Fruit fly (Drosophila melanogaster): ENCODE measurements around the gene CG16815.
"Not testable (repeated sequence)": the region's sequence is repeated elsewhere in the genome, so short reads cannot be mapped to it uniquely, and the experiment has no call there.

CG16815 gene

dm6 chr2L:13229388-13229882 lies at the start of gene CG16815:
Gene CG16815 (plus strand): TSS chr2L:13229832.
- TF ChIP-seq CG8478 (optimal IDR thresholded peaks at IDR 0.05) (no peak), CTCF (optimal IDR thresholded peaks at IDR 0.05) (no peak)

dm6 chr2L:13182415-13182814 lies 47.2 kb upstream of the CG16815 start, which contains the start of gene Mgat3:
Gene Mgat3 (minus strand): TSS chr2L:13182596.
- no peak for TF ChIP-seq CTCF (optimal IDR thresholded peaks at IDR 0.05)
- no peak for TF ChIP-seq CG8478 (optimal IDR thresholded peaks at IDR 0.05)

dm6 chr2L:13183150-13183549 lies 46.5 kb upstream of the CG16815 start, which contains the start of gene Rsph1:
Gene Rsph1 (plus strand): TSS chr2L:13183450.
- no peak for TF ChIP-seq CTCF (optimal IDR thresholded peaks at IDR 0.05)
- no peak for TF ChIP-seq CG8478 (optimal IDR thresholded peaks at IDR 0.05)

- no peak for TF ChIP-seq CG8478 (optimal IDR thresholded peaks at IDR 0.05)
- no peak for TF ChIP-seq CTCF (optimal IDR thresholded peaks at IDR 0.05)
These were observed 39.1 kb upstream of the CG16815 start for dm6 chr2L:13190534-13190933.

dm6 chr2L:13191052-13191678 lies 38.5 kb upstream of the CG16815 start:
- no peak for TF ChIP-seq CG8478 (optimal IDR thresholded peaks at IDR 0.05)
- no peak for TF ChIP-seq CTCF (optimal IDR thresholded peaks at IDR 0.05)

- TF ChIP-seq CG8478 (optimal IDR thresholded peaks at IDR 0.05), result no peak
- TF ChIP-seq CTCF (optimal IDR thresholded peaks at IDR 0.05), result no peak
These were observed 37.7 kb upstream of the CG16815 start, which contains the start of the genes CG16974 and Edem2 for dm6 chr2L:13191894-13192293. Gene CG16974 (minus strand): TSS chr2L:13191979. Gene Edem2 (plus strand): TSS chr2L:13192201.

dm6 chr2L:13195822-13196221 lies 33.8 kb upstream of the CG16815 start:
- TF ChIP-seq CTCF (optimal IDR thresholded peaks at IDR 0.05) (no peak), CG8478 (optimal IDR thresholded peaks at IDR 0.05) (no peak)

- no peak for TF ChIP-seq CG8478 (optimal IDR thresholded peaks at IDR 0.05)
- no peak for TF ChIP-seq CTCF (optimal IDR thresholded peaks at IDR 0.05)
These were observed 26.6 kb upstream of the CG16815 start, which contains the start of gene CG16972 for dm6 chr2L:13202960-13203436. Gene CG16972 (minus strand): TSS chr2L:13203295.

- no peak for TF ChIP-seq CTCF (optimal IDR thresholded peaks at IDR 0.05)
- TF ChIP-seq CG8478 (optimal IDR thresholded peaks at IDR 0.05), result no peak
These were observed 26.0 kb upstream of the CG16815 start, which contains the start of gene Pect for dm6 chr2L:13203437-13204137. Gene Pect (plus strand): TSS chr2L:13203762.

- TF ChIP-seq CTCF (optimal IDR thresholded peaks at IDR 0.05) (no peak), CG8478 (optimal IDR thresholded peaks at IDR 0.05) (no peak)
These were observed 25.5 kb upstream of the CG16815 start for dm6 chr2L:13204151-13204550.

dm6 chr2L:13205256-13205655 lies 24.4 kb upstream of the CG16815 start:
- no peak for TF ChIP-seq CG8478 (optimal IDR thresholded peaks at IDR 0.05)
- no peak for TF ChIP-seq CTCF (optimal IDR thresholded peaks at IDR 0.05)

- TF ChIP-seq CTCF (optimal IDR thresholded peaks at IDR 0.05) (no peak), CG8478 (optimal IDR thresholded peaks at IDR 0.05) (no peak)
These were observed 23.5 kb upstream of the CG16815 start for dm6 chr2L:13206077-13206668.

dm6 chr2L:13206857-13207463 lies 22.7 kb upstream of the CG16815 start:
- TF ChIP-seq CTCF (optimal IDR thresholded peaks at IDR 0.05) (no peak), CG8478 (optimal IDR thresholded peaks at IDR 0.05) (no peak)

- not testable (repeated sequence) for TF ChIP-seq CTCF, CG8478 (optimal IDR thresholded peaks at IDR 0.05)
These were observed 17.8 kb upstream of the CG16815 start, which contains the start of gene CG15482 for dm6 chr2L:13211764-13212265. Gene CG15482 (minus strand): TSS chr2L:13211814.

- no peak for TF ChIP-seq CG8478 (optimal IDR thresholded peaks at IDR 0.05)
- no peak for TF ChIP-seq CTCF (optimal IDR thresholded peaks at IDR 0.05)
These were observed 14.6 kb upstream of the CG16815 start, which contains the start of gene kek4 for dm6 chr2L:13215010-13215409. Gene kek4 (minus strand): TSS chr2L:13215350.
